Worm (Caenorhabditis elegans): Measurements from ENCODE around the gene F31E3.6.

DNA sequence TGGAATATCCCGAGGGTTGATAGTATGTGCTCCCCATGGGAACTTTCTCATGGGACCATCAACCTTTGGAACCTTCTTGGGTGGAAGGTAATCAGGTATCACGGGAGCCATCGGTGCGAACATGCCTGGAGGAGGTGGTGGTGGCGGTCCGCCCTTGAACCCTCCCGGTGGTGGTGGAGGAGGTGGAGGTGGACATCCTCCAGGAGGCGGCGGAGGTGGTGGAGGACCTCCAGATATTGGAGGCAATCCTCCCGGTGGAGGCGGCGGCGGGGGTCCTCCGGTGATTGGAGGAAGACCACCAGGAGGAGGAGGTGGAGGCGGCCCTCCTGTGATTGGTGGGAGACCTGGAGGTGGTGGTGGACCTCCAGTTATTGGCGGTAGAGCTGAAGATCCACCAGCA, 44.0 kb downstream of the F31E3.6 start:
- TF ChIP-seq fkh-3 (tag; optimal IDR thresholded peaks at IDR 0.05) (no peak), egrh-3 (GFP tag; IDR thresholded peaks at IDR 0.05) (peak; percentile 98), nhr-80 (tag; optimal IDR thresholded peaks at IDR 0.05) (no peak), mes-4 (tag; optimal IDR thresholded peaks at IDR 0.05) (no peak), chd-7 (tag; optimal IDR thresholded peaks at IDR 0.05) (no peak), ama-1 (optimal IDR thresholded peaks at IDR 0.05) (no peak), ama-1 (GFP tag; optimal IDR thresholded peaks at IDR 0.05) (no peak), him-1 (tag; optimal IDR thresholded peaks at IDR 0.05) (no peak)

Measured in whole organism, young adult.